Worm (Caenorhabditis elegans) whole organism, L4/young adult: ENCODE measurements around the gene octr-1.

ENCODE experiments used
- W03F9.2 ChIP-seq: fragments of 150-350 bp; optimal IDR thresholded peaks from 2 replicates; lab custom pipeline; 2014; ENCODE audit warnings: missing biosample characterization, missing genetic modification characterization
- dao-5 ChIP-seq: sonication (generic microtip); optimal IDR thresholded peaks from 2 replicates; lab custom pipeline; 2016; ENCODE audit warnings: missing genotype, missing genetic modification characterization, moderate library complexity, missing compliant biosample characterization
- him-1 ChIP-seq: sonication (generic microtip); optimal IDR thresholded peaks from 2 replicates; lab custom pipeline; 2016; ENCODE audit warnings: missing genotype, missing genetic modification reagents, missing genetic modification characterization, missing compliant biosample characterization

DNA sequence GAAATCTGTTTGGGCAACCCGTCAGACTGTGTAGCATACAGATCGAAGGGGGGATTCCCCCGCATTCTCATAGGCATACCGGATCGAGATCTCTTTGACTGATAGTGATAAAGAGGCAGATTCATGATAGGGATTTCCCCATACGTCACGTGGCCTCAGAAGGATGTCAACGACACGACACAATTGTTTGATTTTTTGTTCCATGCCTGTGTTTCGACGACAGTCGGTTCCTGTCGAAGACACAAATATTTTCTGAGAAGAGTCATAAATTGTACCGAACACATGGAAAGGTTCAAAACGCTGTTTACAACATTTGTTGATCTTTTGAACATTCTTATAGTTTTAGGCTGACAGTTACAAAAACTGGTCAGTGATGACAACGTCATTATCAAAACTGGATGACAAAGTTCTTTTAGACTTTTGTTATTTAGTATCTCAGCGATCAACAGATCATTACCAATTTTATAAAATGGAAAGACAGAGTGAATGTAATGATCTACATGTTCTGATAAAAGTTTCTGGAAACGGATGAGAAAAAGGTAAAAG, 17.4 kb upstream of the octr-1 start:
- no peak for TF ChIP-seq dao-5 (tag; lab: Kevin White, UChicago)
- TF ChIP-seq W03F9.2 (tag; lab: Kevin White, UChicago): no peak
- no peak for TF ChIP-seq him-1 (tag; lab: Kevin White, UChicago)
